Fruit fly (Drosophila melanogaster) whole organism, embryonic: ENCODE data around the gene CG10959.

ENCODE experiments used
- Aef1 ChIP-seq: fragments of 200-800 bp; sonication (Bioruptor generic); IDR thresholded peaks from 3 replicates; pipeline ENCODE4 v1.3.6; 2022; ENCODE audit warnings: missing biosample characterization, missing genetic modification characterization
- Asciz ChIP-seq: fragments of 200-800 bp; sonication (Bioruptor generic); optimal IDR thresholded peaks from 2 replicates; lab custom pipeline; 2017; ENCODE audit warnings: missing biosample characterization, mild to moderate bottlenecking, missing genetic modification characterization, missing genetic modification reagents
- Bdp1 ChIP-seq: fragments of 200-800 bp; sonication (Bioruptor generic); optimal IDR thresholded peaks from 3 replicates; lab custom pipeline; 2016; ENCODE audit warnings: missing biosample characterization, missing genetic modification characterization
- Blimp-1 ChIP-seq: fragments of 200-800 bp; sonication (Bioruptor generic); optimal IDR thresholded peaks from 3 replicates; lab custom pipeline; 2018; ENCODE audit warnings: missing biosample characterization, missing genetic modification characterization, mild to moderate bottlenecking, moderate library complexity, missing genetic modification reagents
- CG10147 ChIP-seq: fragments of 200-800 bp; sonication (Bioruptor generic); optimal IDR thresholded peaks from 2 replicates; lab custom pipeline; 2019; ENCODE audit warnings: missing biosample characterization, mild to moderate bottlenecking, missing genetic modification characterization, moderate library complexity
- CG10366 ChIP-seq: fragments of 200-800 bp; sonication (Bioruptor generic); IDR thresholded peaks from 2 replicates; pipeline ENCODE4 v1.3.6; 2022; ENCODE audit warnings: missing biosample characterization, missing genetic modification characterization
- CG11085 ChIP-seq: fragments of 200-800 bp; sonication (Bioruptor generic); IDR thresholded peaks from 2 replicates; pipeline ENCODE4 v1.3.6; 2022; ENCODE audit warnings: missing biosample characterization, missing genetic modification characterization
- CG11696 ChIP-seq: fragments of 200-800 bp; sonication (Bioruptor generic); IDR thresholded peaks from 2 replicates; pipeline ENCODE4 v1.3.6; 2022; ENCODE audit warnings: missing biosample characterization, missing genetic modification characterization
- CG12155 ChIP-seq: fragments of 200-800 bp; sonication (Bioruptor generic); optimal IDR thresholded peaks from 3 replicates; lab custom pipeline; 2016; ENCODE audit warnings: missing biosample characterization, missing genetic modification characterization
- CG13775 ChIP-seq: fragments of 200-800 bp; sonication (Bioruptor generic); optimal IDR thresholded peaks from 3 replicates; lab custom pipeline; 2017; ENCODE audit warnings: missing biosample characterization, mild to moderate bottlenecking, missing genetic modification characterization
- CG15514 ChIP-seq: fragments of 200-800 bp; sonication (Bioruptor generic); optimal IDR thresholded peaks from 3 replicates; lab custom pipeline; 2017; ENCODE audit warnings: missing biosample characterization, missing genetic modification characterization, mild to moderate bottlenecking, moderate library complexity, missing genetic modification reagents
- CG17829 ChIP-seq: fragments of 200-800 bp; optimal IDR thresholded peaks from 2 replicates; lab custom pipeline; 2019; ENCODE audit warnings: missing biosample characterization, mild to moderate bottlenecking, missing genetic modification characterization, moderate library complexity
- CG2678 ChIP-seq: fragments of 200-800 bp; sonication (Bioruptor generic); optimal IDR thresholded peaks from 3 replicates; lab custom pipeline; 2019; ENCODE audit warnings: missing biosample characterization, mild to moderate bottlenecking, missing genetic modification characterization, moderate library complexity
- CG30020 ChIP-seq: fragments of 200-800 bp; optimal IDR thresholded peaks from 2 replicates; lab custom pipeline; 2019; ENCODE audit warnings: missing biosample characterization, mild to moderate bottlenecking, missing genetic modification characterization, moderate library complexity
- CG3163 ChIP-seq: fragments of 200-800 bp; sonication (Bioruptor generic); optimal IDR thresholded peaks from 3 replicates; lab custom pipeline; 2016; ENCODE audit warnings: missing biosample characterization, missing genetic modification characterization
- CG32767 ChIP-seq: fragments of 200-800 bp; sonication (Bioruptor generic); IDR thresholded peaks from 2 replicates; pipeline ENCODE4 v1.3.6; 2022; ENCODE audit warnings: missing biosample characterization, missing genetic modification characterization
- CG32772 ChIP-seq: fragments of 200-800 bp; sonication (Bioruptor generic); IDR thresholded peaks from 2 replicates; pipeline ENCODE4 v1.3.6; 2022; ENCODE audit warnings: missing biosample characterization, missing genetic modification characterization
- CG4707 ChIP-seq: fragments of 200-800 bp; sonication (Bioruptor generic); optimal IDR thresholded peaks from 2 replicates; lab custom pipeline; 2018; ENCODE audit warnings: missing biosample characterization, mild to moderate bottlenecking, missing genetic modification characterization, moderate library complexity
- CG4730 ChIP-seq: fragments of 200-800 bp; sonication (Bioruptor generic); IDR thresholded peaks from 2 replicates; pipeline ENCODE4 v1.3.6; 2022; ENCODE audit warnings: missing biosample characterization, missing genetic modification characterization
- CG6254 ChIP-seq: fragments of 200-800 bp; sonication (Bioruptor generic); optimal IDR thresholded peaks from 3 replicates; lab custom pipeline; 2017; ENCODE audit warnings: mild to moderate bottlenecking, missing biosample characterization, missing genetic modification reagents, missing genetic modification characterization
- CG8924 ChIP-seq: fragments of 200-800 bp; optimal IDR thresholded peaks from 3 replicates; lab custom pipeline; 2019; ENCODE audit warnings: missing biosample characterization, mild to moderate bottlenecking, missing genetic modification characterization, moderate library complexity
- CG9797 ChIP-seq: fragments of 200-800 bp; sonication (Bioruptor generic); optimal IDR thresholded peaks from 3 replicates; lab custom pipeline; 2018; ENCODE audit warnings: missing biosample characterization, mild to moderate bottlenecking, missing genetic modification characterization
- E2f1 ChIP-seq: fragments of 200-800 bp; sonication (Bioruptor generic); IDR thresholded peaks from 2 replicates; pipeline ENCODE4 v1.3.6; 2022; ENCODE audit warnings: missing biosample characterization, missing genetic modification characterization
- E2f2 ChIP-seq: fragments of 200-800 bp; sonication (Bioruptor generic); IDR thresholded peaks from 2 replicates; pipeline ENCODE4 v1.3.6; 2022; ENCODE audit warnings: missing biosample characterization, missing genetic modification characterization
- Fer1 ChIP-seq: fragments of 200-800 bp; sonication (Bioruptor generic); optimal IDR thresholded peaks from 2 replicates; lab custom pipeline; 2017; ENCODE audit warnings: missing biosample characterization, mild to moderate bottlenecking, missing genetic modification characterization
- Med ChIP-seq: fragments of 200-800 bp; sonication (Bioruptor generic); peaks from one replicate; lab custom pipeline; 2016; ENCODE audit warnings: missing biosample characterization, missing genetic modification characterization, mild to moderate bottlenecking, inconsistent platforms, moderate library complexity
- Nf-YB ChIP-seq: fragments of 200-800 bp; sonication (Bioruptor generic); optimal IDR thresholded peaks from 3 replicates; lab custom pipeline; 2019; ENCODE audit warnings: missing biosample characterization, mild to moderate bottlenecking, missing genetic modification characterization, moderate library complexity
- Scr ChIP-seq: fragments of 200-800 bp; sonication (Bioruptor generic); IDR thresholded peaks from 2 replicates; pipeline ENCODE4 v1.3.6; 2022; ENCODE audit warnings: missing biosample characterization, missing genetic modification characterization; ENCODE audit not compliant: partially characterized antibody
- Sry-δ ChIP-seq: fragments of 200-800 bp; sonication (Bioruptor generic); optimal IDR thresholded peaks from 2 replicates; lab custom pipeline; 2016; ENCODE audit warnings: missing biosample characterization, missing genetic modification characterization
- Xbp1 ChIP-seq: fragments of 200-800 bp; sonication (Bioruptor generic); optimal IDR thresholded peaks from 3 replicates; lab custom pipeline; 2016; ENCODE audit warnings: missing biosample characterization, mild to moderate bottlenecking, missing genetic modification characterization
- az2 ChIP-seq: fragments of 200-800 bp; sonication (Bioruptor generic); optimal IDR thresholded peaks from 3 replicates; lab custom pipeline; 2016; ENCODE audit warnings: missing biosample characterization, missing genetic modification characterization
- bsh ChIP-seq, 2 experiments: fragments of 200-800 bp; sonication (Bioruptor generic); optimal IDR thresholded peaks; 2 replicates each; lab custom pipeline; 2017 to 2018; ENCODE audit warnings: mild to moderate bottlenecking in 2 of 2, missing biosample characterization in 2 of 2, missing genetic modification characterization in 2 of 2, moderate library complexity in 1 of 2
- caup ChIP-seq: fragments of 200-800 bp; sonication (Bioruptor generic); optimal IDR thresholded peaks from 3 replicates; lab custom pipeline; 2017; ENCODE audit warnings: missing biosample characterization, mild to moderate bottlenecking, missing genetic modification characterization, moderate library complexity; ENCODE audit not compliant: severe bottlenecking
- chinmo ChIP-seq: fragments of 200-800 bp; sonication (Bioruptor generic); IDR thresholded peaks from 4 replicates; pipeline ENCODE4 v1.3.6; 2022; ENCODE audit warnings: missing biosample characterization, missing genetic modification characterization; ENCODE audit not compliant: partially characterized antibody
- ci ChIP-seq: fragments of 200-800 bp; sonication (Bioruptor generic); IDR thresholded peaks from 3 replicates; pipeline ENCODE4 v1.3.6; 2022; ENCODE audit warnings: missing biosample characterization, missing genetic modification characterization
- esg ChIP-seq: fragments of 200-800 bp; sonication (Bioruptor generic); conservative IDR thresholded peaks from 2 replicates; pipeline ENCODE4 v1.3.6; 2022; ENCODE audit warnings: missing biosample characterization, missing genetic modification characterization
- fd96Cb ChIP-seq: fragments of 200-800 bp; sonication (Bioruptor generic); optimal IDR thresholded peaks from 2 replicates; lab custom pipeline; 2018; ENCODE audit warnings: missing biosample characterization, mild to moderate bottlenecking, missing genetic modification characterization, moderate library complexity
- gce ChIP-seq: fragments of 200-800 bp; sonication (Bioruptor generic); IDR thresholded peaks from 3 replicates; pipeline ENCODE4 v1.3.6; 2022; ENCODE audit warnings: missing biosample characterization, missing genetic modification characterization
- ind ChIP-seq: fragments of 200-800 bp; sonication (Bioruptor generic); optimal IDR thresholded peaks from 3 replicates; lab custom pipeline; 2016; ENCODE audit warnings: missing biosample characterization, missing genetic modification characterization
- odd ChIP-seq: fragments of 200-800 bp; sonication (Bioruptor generic); optimal IDR thresholded peaks from 2 replicates; lab custom pipeline; 2017; ENCODE audit warnings: missing biosample characterization, mild to moderate bottlenecking, missing genetic modification characterization
- prd ChIP-seq, 3 experiments: fragments of >200 bp in 2 of 3; fragments of 200-800 bp in 1 of 3; sonication (Bioruptor generic) in 1 of 3; optimal IDR thresholded peaks in 2 of 3; IDR thresholded peaks in 1 of 3; 2 replicates in 2 of 3; 3 replicates in 1 of 3; pipeline versions ENCODE4 v1.3.6 to Lab custom; 2017 to 2022; ENCODE audit warnings: missing biosample characterization in 1 of 3, missing genetic modification characterization in 1 of 3
- pzg ChIP-seq: fragments of 200-800 bp; sonication (Bioruptor generic); optimal IDR thresholded peaks from 3 replicates; lab custom pipeline; 2018; ENCODE audit warnings: missing biosample characterization, mild to moderate bottlenecking, missing genetic modification characterization, moderate library complexity
- ro ChIP-seq: fragments of 200-800 bp; sonication (Bioruptor generic); IDR thresholded peaks from 2 replicates; pipeline ENCODE4 v1.3.6; 2022; ENCODE audit warnings: missing biosample characterization, missing genetic modification characterization
- sc ChIP-seq, 3 experiments: fragments of >200 bp in 2 of 3; fragments of 200-800 bp in 1 of 3; sonication (Bioruptor generic) in 1 of 3; optimal IDR thresholded peaks; 2 replicates in 2 of 3; 3 replicates in 1 of 3; lab custom pipeline; 2017; ENCODE audit warnings: mild to moderate bottlenecking in 1 of 3, missing biosample characterization in 1 of 3, missing genetic modification characterization in 1 of 3, missing genetic modification reagents in 1 of 3
- slbo ChIP-seq: fragments of 200-800 bp; sonication (Bioruptor generic); IDR thresholded peaks from 2 replicates; pipeline ENCODE4 v1.3.6; 2022; ENCODE audit warnings: missing biosample characterization, missing genetic modification characterization
- twi ChIP-seq: fragments of 200-800 bp; optimal IDR thresholded peaks from 2 replicates; lab custom pipeline; 2019; ENCODE audit warnings: missing biosample characterization, mild to moderate bottlenecking, missing genetic modification characterization, moderate library complexity
- vvl ChIP-seq: fragments of 200-800 bp; sonication (Bioruptor generic); IDR thresholded peaks from 2 replicates; pipeline ENCODE4 v1.3.6; 2022; ENCODE audit warnings: missing biosample characterization, missing genetic modification characterization
- zfh1 ChIP-seq: fragments of 200-800 bp; sonication (Bioruptor generic); IDR thresholded peaks from 3 replicates; pipeline ENCODE4 v1.3.6; 2022; ENCODE audit warnings: missing biosample characterization, missing genetic modification characterization

The CG10959 gene

DNA sequence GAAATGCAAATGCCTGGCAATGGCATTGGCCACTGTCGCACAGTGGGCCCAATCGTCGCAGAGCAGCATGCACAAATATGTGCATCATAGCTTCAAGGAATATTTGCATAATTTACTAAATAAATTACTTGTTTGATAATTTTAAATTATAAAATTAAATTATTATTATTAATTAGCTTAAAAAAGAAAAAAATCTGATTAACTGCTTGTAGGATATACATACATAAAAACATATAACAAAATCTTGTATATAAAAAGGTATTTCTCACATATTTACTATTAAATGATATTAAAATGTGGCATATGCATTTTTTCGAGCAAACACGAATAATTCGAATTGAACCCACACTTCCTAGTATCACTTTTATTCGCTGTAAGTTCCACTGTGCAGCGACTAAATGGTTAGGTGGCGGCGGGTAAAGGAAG is 23.3 kb upstream of the CG10959 start (continued):
- TF ChIP-seq CG10147: peak; percentile 4
- 0 out of 2 replicates have a peak, but pooled peaks have one; percentile 32 for TF ChIP-seq CG32772 (GFP tag; lab: Robert Waterston, UW)
- peak; percentile 19; the same call in 1 of the 2 replicates for TF ChIP-seq vvl (GFP tag; lab: Robert Waterston, UW)
- TF ChIP-seq zfh1 (GFP tag; lab: Robert Waterston, UW): 0 out of 3 replicates have a peak, but pooled peaks have one; percentile 46
- TF ChIP-seq CG6254 (GFP tag; lab: Kevin White, UChicago): peak; percentile 59
- TF ChIP-seq Scr (GFP tag; lab: Robert Waterston, UW): no peak
- TF ChIP-seq CG30020 (tag; lab: Kevin White, UChicago): peak; percentile 18
- TF ChIP-seq CG4707 (GFP tag; lab: Kevin White, UChicago): peak; percentile 68
- TF ChIP-seq bsh (GFP tag; optimal IDR thresholded peaks at IDR 0.05; lab: Kevin White, UChicago): peak in 1 of 2 experiments; percentile 60
- TF ChIP-seq CG17829 (tag; lab: Kevin White, UChicago): peak; percentile 56
- TF ChIP-seq Asciz (GFP tag; lab: Kevin White, UChicago): peak; percentile 55
- TF ChIP-seq E2f2 (GFP tag; lab: Robert Waterston, UW): peak; percentile 40; the same call in 1 of the 2 replicates
- TF ChIP-seq E2f1 (GFP tag; lab: Robert Waterston, UW): 0 out of 2 replicates have a peak, but pooled peaks have one; percentile 42
- TF ChIP-seq az2 (GFP tag; lab: Kevin White, UChicago): peak; percentile 47
- peak; percentile 33 for TF ChIP-seq odd
- peak; percentile 37 for TF ChIP-seq Fer1
- peak; percentile 24; the same call in 1 of the 3 replicates for TF ChIP-seq Aef1 (GFP tag; lab: Robert Waterston, UW)
- TF ChIP-seq CG12155 (GFP tag; lab: Kevin White, UChicago): no peak
- 0 out of 2 replicates have a peak, but pooled peaks have one; percentile 27 for TF ChIP-seq esg (GFP tag; lab: Robert Waterston, UW)
- no peak for TF ChIP-seq CG11085
- no peak for TF ChIP-seq CG11696 (GFP tag; lab: Robert Waterston, UW)
- peak; percentile 74 for TF ChIP-seq CG2678 (tag; lab: Kevin White, UChicago)
- peak; percentile 43 for TF ChIP-seq CG13775 (GFP tag; lab: Kevin White, UChicago)
- peak; percentile 58 for TF ChIP-seq CG8924 (tag; lab: Kevin White, UChicago)
- peak; percentile 53 for TF ChIP-seq Xbp1
- TF ChIP-seq Bdp1: no peak
- no peak for TF ChIP-seq CG15514 (GFP tag; lab: Kevin White, UChicago)
- no peak for TF ChIP-seq caup
- peak; percentile 6; the same call in 1 of the 2 replicates for TF ChIP-seq CG4730 (GFP tag; lab: Robert Waterston, UW)
- peak; percentile 53 for TF ChIP-seq fd96Cb (tag; lab: Kevin White, UChicago)
- TF ChIP-seq sc (optimal IDR thresholded peaks at IDR 0.05; lab: Kevin White, UChicago): no peak
- peak; percentile 40 for TF ChIP-seq sc (GFP tag; optimal IDR thresholded peaks at IDR 0.05; lab: Kevin White, UChicago)
- no peak for TF ChIP-seq gce (GFP tag; lab: Robert Waterston, UW)
- TF ChIP-seq ind (GFP tag; lab: Kevin White, UChicago): peak; percentile 49
- TF ChIP-seq slbo (GFP tag; lab: Robert Waterston, UW): 0 out of 2 replicates have a peak, but pooled peaks have one; percentile 29
- TF ChIP-seq CG3163 (GFP tag; lab: Kevin White, UChicago): no peak
- no peak for TF ChIP-seq ci (GFP tag; lab: Robert Waterston, UW)
- no peak for TF ChIP-seq pzg (GFP tag; lab: Kevin White, UChicago)
- no peak for TF ChIP-seq Sry-δ (GFP tag; lab: Kevin White, UChicago)
- TF ChIP-seq twi (tag; lab: Kevin White, UChicago): no peak
- TF ChIP-seq prd (optimal IDR thresholded peaks at IDR 0.05; lab: Kevin White, UChicago): no peak
- peak; percentile 71; the same call in 2 of the 3 replicates for TF ChIP-seq prd (GFP tag; IDR thresholded peaks at IDR 0.05; lab: Robert Waterston, UW)
- TF ChIP-seq ro (GFP tag; lab: Robert Waterston, UW): no peak
- TF ChIP-seq CG10366: peak; percentile 19; the same call in 1 of the 2 replicates
- TF ChIP-seq Blimp-1 (GFP tag; lab: Kevin White, UChicago): peak; percentile 53
- TF ChIP-seq chinmo (GFP tag; lab: Robert Waterston, UW): 0 out of 4 replicates have a peak, but pooled peaks have one; percentile 20
- TF ChIP-seq CG9797: no peak
- peak; percentile 65 for TF ChIP-seq Med (GFP tag; lab: Kevin White, UChicago)
- TF ChIP-seq CG32767 (GFP tag; lab: Robert Waterston, UW): peak; percentile 43; the same call in 1 of the 2 replicates
- peak; percentile 15 for TF ChIP-seq Nf-YB (GFP tag; lab: Kevin White, UChicago)
